Fruit fly (Drosophila melanogaster): ENCODE data around the gene CG13775.

The CG13775 gene

dm6 chr2L:6956725-6957124, at the start of gene CG13775, which contains the start of gene CG3430:
Gene CG13775 (minus strand): TSS chr2L:6956950.
Gene CG3430 (plus strand): TSS chr2L:6957008.
- TF ChIP-seq Hr4 (GFP tag; optimal IDR thresholded peaks at IDR 0.05) (no peak), vri (GFP tag; optimal IDR thresholded peaks at IDR 0.05) (peak; percentile 59), CG34406 (GFP tag; optimal IDR thresholded peaks at IDR 0.05) (no peak), CG31627 (GFP tag; optimal IDR thresholded peaks at IDR 0.05) (peak; percentile 22), fd59A (GFP tag; optimal IDR thresholded peaks at IDR 0.05) (no peak), CG9139 (GFP tag; optimal IDR thresholded peaks at IDR 0.05) (no peak), lz (GFP tag; optimal IDR thresholded peaks at IDR 0.05) (no peak), topi (GFP tag; optimal IDR thresholded peaks at IDR 0.05) (no peak), esn (GFP tag; optimal IDR thresholded peaks at IDR 0.05) (peak; percentile 45), Blimp-1 (GFP tag; optimal IDR thresholded peaks at IDR 0.05) (no peak), CG6854 (GFP tag; optimal IDR thresholded peaks at IDR 0.05) (peak; percentile 35), pdm3 (GFP tag; optimal IDR thresholded peaks at IDR 0.05) (no peak), CG10631 (GFP tag; optimal IDR thresholded peaks at IDR 0.05) (no peak), CG11902 (GFP tag; optimal IDR thresholded peaks at IDR 0.05) (no peak), Lpt (GFP tag; optimal IDR thresholded peaks at IDR 0.05) (no peak), acj6 (GFP tag; optimal IDR thresholded peaks at IDR 0.05) (no peak), CG6792 (GFP tag; optimal IDR thresholded peaks at IDR 0.05) (no peak), Sox15 (GFP tag; optimal IDR thresholded peaks at IDR 0.05) (no peak)

dm6 chr2L:7005489-7005888, 48.7 kb upstream of the CG13775 start:
- no peak for TF ChIP-seq CG11762 (GFP tag; optimal IDR thresholded peaks at IDR 0.05; ENCODE audit: insufficient read depth)
- TF ChIP-seq CG8632 (GFP tag; optimal IDR thresholded peaks at IDR 0.05) = no peak
- peak; percentile 21 for TF ChIP-seq Eip78C (GFP tag)
- TF ChIP-seq CG10669 (GFP tag; optimal IDR thresholded peaks at IDR 0.05) = no peak
- TF ChIP-seq spab (GFP tag; optimal IDR thresholded peaks at IDR 0.05) = no peak

dm6 chr2L:7004304-7004703, 47.6 kb upstream of the CG13775 start:
- TF ChIP-seq Blimp-1 (GFP tag; optimal IDR thresholded peaks at IDR 0.05) (peak; percentile 27), svp (GFP tag) (peak; percentile 49), Lpt (GFP tag; optimal IDR thresholded peaks at IDR 0.05) (no peak), Eip78C (GFP tag) (peak; percentile 7), dsx (GFP tag; optimal IDR thresholded peaks at IDR 0.05; ENCODE audit: poor library complexity, severe bottlenecking) (no peak)

- TF ChIP-seq Sox15 (GFP tag; optimal IDR thresholded peaks at IDR 0.05) (no peak), eg (GFP tag; IDR thresholded peaks at IDR 0.05) (0 out of 3 replicates have a peak, but pooled peaks have one; percentile 6)
Measured at dm6 chr2L:6998736-6999135, 42.0 kb upstream of the CG13775 start.

dm6 chr2L:6991085-6991484, 34.3 kb upstream of the CG13775 start:
- peak; percentile 48 for TF ChIP-seq CG11902 (GFP tag; optimal IDR thresholded peaks at IDR 0.05)
- TF ChIP-seq Eip78C (GFP tag) = peak; percentile 91
- peak; percentile 57 for TF ChIP-seq spab (GFP tag; optimal IDR thresholded peaks at IDR 0.05)
- TF ChIP-seq CG15336 (GFP tag; IDR thresholded peaks at IDR 0.05) = peak; percentile 78
- TF ChIP-seq Lpt (GFP tag; optimal IDR thresholded peaks at IDR 0.05) = peak; percentile 63
- no peak for TF ChIP-seq Sox102F (GFP tag; optimal IDR thresholded peaks at IDR 0.05)
- no peak for TF ChIP-seq Met (GFP tag; optimal IDR thresholded peaks at IDR 0.05)
- TF ChIP-seq Hr39 (GFP tag; optimal IDR thresholded peaks at IDR 0.05) = peak; percentile 20
- peak; percentile 59 for TF ChIP-seq achi (GFP tag; optimal IDR thresholded peaks at IDR 0.05)
- TF ChIP-seq esn (GFP tag; optimal IDR thresholded peaks at IDR 0.05) = no peak
- TF ChIP-seq Eip93F (GFP tag; optimal IDR thresholded peaks at IDR 0.05) = no peak
- peak; percentile 37; the same call in 1 of the 2 replicates for TF ChIP-seq CG11294 (GFP tag; IDR thresholded peaks at IDR 0.05)
- TF ChIP-seq CG10669 (GFP tag; optimal IDR thresholded peaks at IDR 0.05) = peak; percentile 64
- TF ChIP-seq CG6276 (GFP tag; optimal IDR thresholded peaks at IDR 0.05) = peak; percentile 67
- TF ChIP-seq Eip75B (GFP tag; optimal IDR thresholded peaks at IDR 0.05) = peak; percentile 82
- no peak for TF ChIP-seq fd85E (GFP tag; optimal IDR thresholded peaks at IDR 0.05)
- TF ChIP-seq CG11762 (GFP tag; optimal IDR thresholded peaks at IDR 0.05; ENCODE audit: insufficient read depth) = peak; percentile 46
- TF ChIP-seq cyc (GFP tag; optimal IDR thresholded peaks at IDR 0.05) = peak; percentile 27
- peak; percentile 64 for TF ChIP-seq dsx (GFP tag; optimal IDR thresholded peaks at IDR 0.05; ENCODE audit: poor library complexity, severe bottlenecking)
- TF ChIP-seq CG3032 (tag; optimal IDR thresholded peaks at IDR 0.05) = peak; percentile 65
- peak; percentile 76 for TF ChIP-seq Ets96B (tag; optimal IDR thresholded peaks at IDR 0.05)
- peak; percentile 53 to 55 for TF ChIP-seq salr (GFP tag; optimal IDR thresholded peaks at IDR 0.05)
- TF ChIP-seq dac (GFP tag; optimal IDR thresholded peaks at IDR 0.05) = peak; percentile 39
- peak; percentile 45 for TF ChIP-seq CG9139 (GFP tag; optimal IDR thresholded peaks at IDR 0.05)
- TF ChIP-seq CG8632 (GFP tag; optimal IDR thresholded peaks at IDR 0.05) = peak; percentile 33
- TF ChIP-seq CG10631 (GFP tag; optimal IDR thresholded peaks at IDR 0.05) = peak; percentile 35
- TF ChIP-seq CG34406 (GFP tag; optimal IDR thresholded peaks at IDR 0.05) = peak; percentile 36
- TF ChIP-seq CG8319 (GFP tag; optimal IDR thresholded peaks at IDR 0.05) = peak; percentile 33
- no peak for TF ChIP-seq Ets21C (GFP tag; optimal IDR thresholded peaks at IDR 0.05)
